Worm (Caenorhabditis elegans): Measurements from ENCODE around the gene nlp-17.

ce11 chrIV:13554350-13554749 is 48.8 kb upstream of the nlp-17 start:
- TF ChIP-seq hmbx-1 (tag; optimal IDR thresholded peaks at IDR 0.05) = no peak
- TF ChIP-seq sea-1 (GFP tag; conservative IDR thresholded peaks at IDR 0.05) = no peak
- TF ChIP-seq B0310.2 (tag; optimal IDR thresholded peaks at IDR 0.05) = no peak
- no peak for TF ChIP-seq flt-1 (GFP tag; IDR thresholded peaks at IDR 0.05)
- no peak for TF ChIP-seq ama-1 (optimal IDR thresholded peaks at IDR 0.05)
- TF ChIP-seq ets-7 (tag; optimal IDR thresholded peaks at IDR 0.05) = no peak
- no peak for TF ChIP-seq F13C5.2 (tag; optimal IDR thresholded peaks at IDR 0.05)
- no peak for TF ChIP-seq pes-1 (GFP tag; IDR thresholded peaks at IDR 0.05)
- no peak for TF ChIP-seq hnd-1 (tag; optimal IDR thresholded peaks at IDR 0.05)
- TF ChIP-seq hmg-4 (GFP tag; optimal IDR thresholded peaks at IDR 0.05) = no peak
- no peak for TF ChIP-seq ceh-13 (GFP tag; optimal IDR thresholded peaks at IDR 0.05)
- TF ChIP-seq ceh-36 (tag; optimal IDR thresholded peaks at IDR 0.05) = no peak
